Fruit fly (Drosophila melanogaster): Measurements from ENCODE around the gene nAChRbeta3.
A peak's percentile ranks its signal among the peaks of the same experiment; 100 is the strongest.

The nAChRbeta3 gene

dm6 chr2L:574226-574625, 29.3 kb downstream of the nAChRbeta3 start, which contains the start of the genes Ipk2 and cold (continued):
- TF ChIP-seq gro (GFP tag; optimal IDR thresholded peaks at IDR 0.05) (no peak), Scr (GFP tag; IDR thresholded peaks at IDR 0.05; ENCODE audit: partially characterized antibody) (0 out of 2 replicates have a peak, but pooled peaks have one; percentile 28), dmrt11E (tag; optimal IDR thresholded peaks at IDR 0.05) (peak; percentile 70), ATbp (GFP tag; optimal IDR thresholded peaks at IDR 0.05) (peak; percentile 56), abd-A (tag; optimal IDR thresholded peaks at IDR 0.05) (no peak), unpg (GFP tag; optimal IDR thresholded peaks at IDR 0.05) (peak; percentile 78), CG32767 (GFP tag; IDR thresholded peaks at IDR 0.05) (peak; percentile 44; the same call in 1 of the 2 replicates), Dfd (GFP tag; optimal IDR thresholded peaks at IDR 0.05) (no peak), CG8281 (tag; optimal IDR thresholded peaks at IDR 0.05) (peak; percentile 34), CG34376 (GFP tag; optimal IDR thresholded peaks at IDR 0.05) (peak; percentile 84), gcm (GFP tag; optimal IDR thresholded peaks at IDR 0.05) (no peak), trem (tag; optimal IDR thresholded peaks at IDR 0.05) (peak; percentile 93), da (GFP tag; optimal IDR thresholded peaks at IDR 0.05) (peak; percentile 37), nmo (GFP tag; optimal IDR thresholded peaks at IDR 0.05) (peak; percentile 90), dpn (GFP tag; optimal IDR thresholded peaks at IDR 0.05) (peak; percentile 84 to 87), CG14441 (GFP tag; IDR thresholded peaks at IDR 0.05) (peak; percentile 73), hkb (optimal IDR thresholded peaks at IDR 0.05) (peak; percentile 92), hkb (GFP tag; IDR thresholded peaks at IDR 0.05) (peak; percentile 67)

- TF ChIP-seq ci (GFP tag; IDR thresholded peaks at IDR 0.05) (0 out of 3 replicates have a peak, but pooled peaks have one; percentile 31), CG14860 (GFP tag; IDR thresholded peaks at IDR 0.05; ENCODE audit: partially characterized antibody) (no peak), Dip3 (GFP tag; optimal IDR thresholded peaks at IDR 0.05) (no peak), lilli (GFP tag; optimal IDR thresholded peaks at IDR 0.05) (no peak), CG2712 (tag; optimal IDR thresholded peaks at IDR 0.05) (no peak), fd102C (GFP tag; optimal IDR thresholded peaks at IDR 0.05) (no peak), pfk (GFP tag; optimal IDR thresholded peaks at IDR 0.05) (no peak), pita (GFP tag; optimal IDR thresholded peaks at IDR 0.05) (peak; percentile 39), ap (GFP tag; IDR thresholded peaks at IDR 0.05) (no peak), CG4617 (GFP tag; optimal IDR thresholded peaks at IDR 0.05; ENCODE audit: borderline replicate concordance) (no peak), cg (GFP tag; optimal IDR thresholded peaks at IDR 0.05) (no peak), CTCF (GFP tag; optimal IDR thresholded peaks at IDR 0.05) (peak; percentile 70), CG13296 (GFP tag; optimal IDR thresholded peaks at IDR 0.05) (no peak), CG17328 (GFP tag; IDR thresholded peaks at IDR 0.05) (no peak), chm (GFP tag; IDR thresholded peaks at IDR 0.05) (no peak), sens (GFP tag) (peak; percentile 33), ewg (GFP tag; optimal IDR thresholded peaks at IDR 0.05) (no peak), gsb (GFP tag; IDR thresholded peaks at IDR 0.05) (no peak; the same call in 1 of the 2 replicates), CG7963 (GFP tag; IDR thresholded peaks at IDR 0.05; ENCODE audit: partially characterized antibody) (no peak), E2f1 (GFP tag; IDR thresholded peaks at IDR 0.05) (no peak), Ssrp (tag; optimal IDR thresholded peaks at IDR 0.05) (no peak), CG14710 (tag; optimal IDR thresholded peaks at IDR 0.05) (no peak), Ets65A (GFP tag) (peak; percentile 93), stwl (tag; optimal IDR thresholded peaks at IDR 0.05) (no peak), Hsf (GFP tag; optimal IDR thresholded peaks at IDR 0.05) (no peak), CG42726 (GFP tag; IDR thresholded peaks at IDR 0.05; ENCODE audit: partially characterized antibody) (no peak), Trl (optimal IDR thresholded peaks at IDR 0.05) (no peak), Trl (GFP tag; optimal IDR thresholded peaks at IDR 0.05) (no peak), zen2 (GFP tag; IDR thresholded peaks at IDR 0.05; ENCODE audit: partially characterized antibody) (no peak), CG4404 (GFP tag; IDR thresholded peaks at IDR 0.05) (no peak)
Measured at dm6 chr2L:576559-577184, 31.7 kb downstream of the nAChRbeta3 start, which contains the start of gene Ptth. Gene Ptth, minus strand, starts transcription at chr2L:576896.

All from whole organism, embryonic.